Worm (Caenorhabditis elegans): ENCODE measurements around the gene ZC204.14.

DNA sequence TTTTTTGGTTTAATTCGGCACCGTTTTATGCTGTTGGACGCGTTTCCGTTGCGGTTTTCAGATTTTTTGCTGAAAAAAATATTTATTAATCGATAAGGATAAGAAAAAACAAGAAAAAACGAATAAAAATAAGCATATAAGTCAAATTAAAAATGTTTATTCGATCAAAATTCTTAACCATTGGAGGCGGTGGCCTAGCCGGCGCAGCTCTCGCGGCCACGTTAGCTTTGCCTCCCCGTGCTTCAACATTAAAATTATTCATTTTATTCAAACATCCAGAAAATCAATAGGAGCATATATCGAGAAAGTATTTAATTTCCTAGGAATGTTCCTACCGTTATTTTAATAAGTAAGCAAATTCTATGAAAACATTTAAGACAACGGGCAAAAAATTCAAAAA lies at the start of gene ZC204.14:
- TF ChIP-seq unc-39 (tag; optimal IDR thresholded peaks at IDR 0.05): no peak
- TF ChIP-seq nhr-76 (tag; optimal IDR thresholded peaks at IDR 0.05): no peak
- no peak for TF ChIP-seq unc-62 (GFP tag; optimal IDR thresholded peaks at IDR 0.05)
- TF ChIP-seq lin-32 (GFP tag; optimal IDR thresholded peaks at IDR 0.05): no peak
- TF ChIP-seq snpc-4 (tag; optimal IDR thresholded peaks at IDR 0.05): no peak
- no peak for TF ChIP-seq ces-1 (GFP tag; optimal IDR thresholded peaks at IDR 0.05)
- no peak for TF ChIP-seq unc-120 (tag; optimal IDR thresholded peaks at IDR 0.05; ENCODE audit: poor library complexity, severe bottlenecking)
- TF ChIP-seq tbx-8 (GFP tag; optimal IDR thresholded peaks at IDR 0.05): no peak
